Comparison of ENCODE assay signal across 1 fruit fly cellular context in genomic region chr3R:5497600-5497999, dm6.
TF ChIP-seq lines count a peak whose summit lies in the region.

No protein-coding gene starts in this region.

TF ChIP-seq in whole organism, embryonic, 481 proteins besides CTCF, POLR2A, EP300 and RAD21 (continued from another document):
- peak; percentile 47 for TF ChIP-seq CG12769 (tag; optimal IDR thresholded peaks at IDR 0.05; lab: Kevin White, UChicago)
- peak; percentile 34; the same call in 1 of the 2 replicates for TF ChIP-seq bowl (GFP tag; IDR thresholded peaks at IDR 0.05; lab: Robert Waterston, UW)
- TF ChIP-seq GATAe (GFP tag; conservative IDR thresholded peaks at IDR 0.05; lab: Robert Waterston, UW), result peak; percentile 41; the same call in 1 of the 2 replicates
- 0 out of 2 replicates have a peak, but pooled peaks have one; percentile 16 for TF ChIP-seq bbx (GFP tag; IDR thresholded peaks at IDR 0.05; lab: Robert Waterston, UW; ENCODE audit: partially characterized antibody)
- peak; percentile 5 for TF ChIP-seq CG10543 (GFP tag; optimal IDR thresholded peaks at IDR 0.05; lab: Kevin White, UChicago)
- TF ChIP-seq Xbp1 (GFP tag; optimal IDR thresholded peaks at IDR 0.05; lab: Kevin White, UChicago), result no peak
- peak; percentile 13; the same call in 1 of the 2 replicates for TF ChIP-seq CG11247 (GFP tag; IDR thresholded peaks at IDR 0.05; lab: Robert Waterston, UW)
- TF ChIP-seq Nf-YB (GFP tag; optimal IDR thresholded peaks at IDR 0.05; lab: Kevin White, UChicago), result no peak
- TF ChIP-seq Hr78 (GFP tag; optimal IDR thresholded peaks at IDR 0.05; lab: Kevin White, UChicago), result peak in 1 of 2 experiments; percentile 8
- TF ChIP-seq tll (GFP tag; optimal IDR thresholded peaks at IDR 0.05; lab: Kevin White, UChicago), result no peak
- peak; percentile 43 for TF ChIP-seq lab (GFP tag; optimal IDR thresholded peaks at IDR 0.05; lab: Kevin White, UChicago)
TF ChIP-seq in whole organism, embryonic: peak in this region for 24.
